Worm (Caenorhabditis elegans) whole organism, early embryonic: ENCODE data around the gene Y57G11B.6.

Experiments
- ama-1 ChIP-seq: fragments of 150-350 bp; optimal IDR thresholded peaks from 2 replicates; lab custom pipeline; 2014
- ceh-13 ChIP-seq: fragments of 200-800 bp; sonication (Bioruptor generic); optimal IDR thresholded peaks from 2 replicates; lab custom pipeline; 2018; ENCODE audit warnings: mild to moderate bottlenecking, missing genetic modification characterization, missing compliant biosample characterization
- hnd-1 ChIP-seq: sonication (generic microtip); optimal IDR thresholded peaks from 2 replicates; lab custom pipeline; 2016; ENCODE audit warnings: missing genetic modification characterization, missing compliant biosample characterization
- pes-1 ChIP-seq: fragments of 200-800 bp; sonication (Bioruptor generic); IDR thresholded peaks from 2 replicates; pipeline ENCODE4 v1.3.6; 2022; ENCODE audit warnings: missing genetic modification reagents, missing genetic modification characterization, missing compliant biosample characterization
- tbx-11 ChIP-seq: fragments of 200-800 bp; sonication (Bioruptor generic); IDR thresholded peaks from 2 replicates; pipeline ENCODE4 v1.3.6; 2022; ENCODE audit warnings: missing genetic modification characterization, missing compliant biosample characterization
- tbx-37 ChIP-seq: fragments of 200-800 bp; sonication (Bioruptor generic); conservative IDR thresholded peaks from 2 replicates; pipeline ENCODE4 v1.3.6; 2022; ENCODE audit warnings: missing genetic modification reagents, missing genetic modification characterization, missing compliant biosample characterization

DNA sequence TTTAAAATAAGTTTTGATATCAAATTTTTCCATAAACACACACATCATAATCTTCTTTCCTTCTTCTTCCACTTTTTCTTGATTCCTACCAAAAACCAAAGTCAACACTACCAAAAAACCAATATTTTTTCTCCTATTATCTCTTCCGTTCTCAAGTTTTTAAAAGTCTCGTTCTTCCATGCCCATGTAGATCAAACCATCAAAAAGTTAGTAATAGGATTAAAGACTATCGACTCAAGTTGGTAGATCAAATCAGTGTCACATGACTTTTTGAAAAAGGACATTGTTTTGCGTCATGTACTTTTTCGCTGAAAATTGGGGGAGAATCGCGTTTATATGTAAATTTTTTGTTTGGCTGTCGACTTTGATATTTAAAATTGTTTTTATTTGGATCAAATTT is 48.3 kb upstream of the Y57G11B.6 start:
- no peak for TF ChIP-seq ama-1 (lab: Kevin White, UChicago)
- no peak for TF ChIP-seq tbx-11 (GFP tag; lab: Robert Waterston, UW)
- TF ChIP-seq pes-1 (GFP tag; lab: Robert Waterston, UW), result no peak
- no peak for TF ChIP-seq hnd-1 (tag; lab: Kevin White, UChicago)
- TF ChIP-seq ceh-13 (GFP tag; lab: Kevin White, UChicago), result no peak
- TF ChIP-seq tbx-37 (GFP tag; lab: Robert Waterston, UW), result no peak
